Worm (Caenorhabditis elegans) whole organism, early embryonic: ENCODE data around the gene uaf-1.

ENCODE experiments used
- B0310.2 ChIP-seq: sonication (generic microtip); optimal IDR thresholded peaks from 2 replicates; lab custom pipeline; 2016; ENCODE audit warnings: mild to moderate bottlenecking, missing genetic modification characterization, missing compliant biosample characterization
- aly-1 ChIP-seq: sonication (generic microtip); optimal IDR thresholded peaks from 2 replicates; lab custom pipeline; 2016; ENCODE audit warnings: missing genetic modification characterization, missing compliant biosample characterization
- ama-1 ChIP-seq: fragments of 150-350 bp; optimal IDR thresholded peaks from 2 replicates; lab custom pipeline; 2014
- ceh-36 ChIP-seq: sonication (generic microtip); optimal IDR thresholded peaks from 2 replicates; lab custom pipeline; 2016; ENCODE audit warnings: missing genetic modification characterization, inconsistent platforms, missing compliant biosample characterization
- flt-1 ChIP-seq: fragments of 200-800 bp; sonication (Bioruptor generic); IDR thresholded peaks from 2 replicates; pipeline ENCODE4 v1.3.6; 2022; ENCODE audit warnings: missing genetic modification characterization, missing compliant biosample characterization
- hmbx-1 ChIP-seq: sonication (generic microtip); optimal IDR thresholded peaks from 2 replicates; lab custom pipeline; 2016; ENCODE audit warnings: mild to moderate bottlenecking, missing genetic modification characterization, missing compliant biosample characterization
- pes-1 ChIP-seq: fragments of 200-800 bp; sonication (Bioruptor generic); IDR thresholded peaks from 2 replicates; pipeline ENCODE4 v1.3.6; 2022; ENCODE audit warnings: missing genetic modification reagents, missing genetic modification characterization, missing compliant biosample characterization
- scrt-1 ChIP-seq: fragments of 200-800 bp; sonication (Bioruptor generic); IDR thresholded peaks from 2 replicates; pipeline ENCODE4 v1.3.6; 2022; ENCODE audit warnings: missing genetic modification characterization, missing compliant biosample characterization
- tbx-11 ChIP-seq: fragments of 200-800 bp; sonication (Bioruptor generic); IDR thresholded peaks from 2 replicates; pipeline ENCODE4 v1.3.6; 2022; ENCODE audit warnings: missing genetic modification characterization, missing compliant biosample characterization
- tbx-37 ChIP-seq: fragments of 200-800 bp; sonication (Bioruptor generic); conservative IDR thresholded peaks from 2 replicates; pipeline ENCODE4 v1.3.6; 2022; ENCODE audit warnings: missing genetic modification reagents, missing genetic modification characterization, missing compliant biosample characterization

DNA sequence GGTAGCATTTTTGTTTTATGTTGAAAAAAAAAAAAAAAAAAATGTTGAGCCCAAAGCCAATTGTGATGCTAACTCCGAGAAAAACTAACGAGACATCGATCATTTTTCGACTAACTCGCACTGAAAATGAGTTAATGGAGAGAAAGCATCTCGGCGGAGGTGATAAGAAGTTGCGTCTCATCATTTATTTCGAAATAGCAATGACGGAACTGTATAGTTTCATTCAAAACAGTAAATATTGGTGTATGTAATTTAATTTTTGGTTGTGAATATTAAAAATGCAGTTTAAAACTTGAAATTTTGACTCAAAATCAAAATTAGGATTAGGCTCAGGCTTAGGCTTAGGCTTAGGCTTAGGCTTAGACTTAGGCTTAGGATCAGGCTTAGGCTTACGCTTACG, 50.1 kb downstream of the uaf-1 start, which contains the start of gene clc-25:
- TF ChIP-seq pes-1 (GFP tag; lab: Robert Waterston, UW) (no peak), hmbx-1 (tag; lab: Kevin White, UChicago) (no peak), ama-1 (lab: Kevin White, UChicago) (no peak), scrt-1 (no peak), flt-1 (GFP tag; lab: Robert Waterston, UW) (no peak), ceh-36 (no peak), B0310.2 (tag; lab: Kevin White, UChicago) (no peak), tbx-11 (GFP tag; lab: Robert Waterston, UW) (no peak), aly-1 (tag; lab: Kevin White, UChicago) (no peak), tbx-37 (GFP tag; lab: Robert Waterston, UW) (no peak)
